Worm (Caenorhabditis elegans): Measurements from ENCODE around the gene Y57G11C.1131.

The Y57G11C.1131 gene

ce11 chrIV:14950468-14950867 is 17.7 kb downstream of the Y57G11C.1131 start, which contains the start of gene Y41E3.22:
Gene Y41E3.22 (plus strand): TSS chrIV:14950710.
- TF ChIP-seq hif-1 (tag; optimal IDR thresholded peaks at IDR 0.05): no peak
- TF ChIP-seq daf-16 (GFP tag; optimal IDR thresholded peaks at IDR 0.05): no peak
- no peak for TF ChIP-seq daf-16 (tag; optimal IDR thresholded peaks at IDR 0.05)
- TF ChIP-seq dmd-9 (GFP tag; IDR thresholded peaks at IDR 0.05): no peak
- TF ChIP-seq dve-1 (tag; optimal IDR thresholded peaks at IDR 0.05; ENCODE audit: insufficient read depth): no peak
- TF ChIP-seq unc-130 (GFP tag; optimal IDR thresholded peaks at IDR 0.05): no peak
- no peak for TF ChIP-seq mxl-3 (GFP tag; optimal IDR thresholded peaks at IDR 0.05)
- no peak for TF ChIP-seq F49E8.2 (tag; optimal IDR thresholded peaks at IDR 0.05; ENCODE audit: borderline replicate concordance)
- peak in 1 of 2 experiments; percentile 90 for TF ChIP-seq unc-62 (GFP tag; optimal IDR thresholded peaks at IDR 0.05 in 1 of 2)
- TF ChIP-seq unc-62 (tag; optimal IDR thresholded peaks at IDR 0.05): no peak
- TF ChIP-seq lin-1 (GFP tag; IDR thresholded peaks at IDR 0.05): no peak
- TF ChIP-seq aha-1 (tag): peak; percentile 69

- TF ChIP-seq nhr-77 (tag; optimal IDR thresholded peaks at IDR 0.05) (no peak), hif-1 (tag; optimal IDR thresholded peaks at IDR 0.05) (no peak), saeg-2 (GFP tag; IDR thresholded peaks at IDR 0.05) (no peak), lin-13 (GFP tag; optimal IDR thresholded peaks at IDR 0.05) (no peak), nhr-28 (tag; optimal IDR thresholded peaks at IDR 0.05) (no peak), snpc-1.2 (GFP tag; IDR thresholded peaks at IDR 0.05) (peak; percentile 79), madf-9 (GFP tag; conservative IDR thresholded peaks at IDR 0.05) (no peak), zip-11 (GFP tag; IDR thresholded peaks at IDR 0.05) (no peak), nhr-11 (tag; optimal IDR thresholded peaks at IDR 0.05) (no peak), lin-15B (tag; optimal IDR thresholded peaks at IDR 0.05) (no peak), nhr-102 (tag; optimal IDR thresholded peaks at IDR 0.05) (no peak), F49E8.2 (tag; optimal IDR thresholded peaks at IDR 0.05; ENCODE audit: borderline replicate concordance) (peak; percentile 64), snpc-4 (tag; optimal IDR thresholded peaks at IDR 0.05) (no peak), hmg-1.1 (GFP tag; IDR thresholded peaks at IDR 0.05) (no peak), Y48G9A.11 (GFP tag; IDR thresholded peaks at IDR 0.05) (0 out of 2 replicates have a peak, but pooled peaks have one; percentile 17), lin-29 (GFP tag; IDR thresholded peaks at IDR 0.05) (no peak), ztf-11 (tag; optimal IDR thresholded peaks at IDR 0.05) (no peak), F37D6.2 (tag; optimal IDR thresholded peaks at IDR 0.05) (no peak), F44E2.7 (GFP tag; IDR thresholded peaks at IDR 0.05) (no peak), daf-8 (GFP tag; IDR thresholded peaks at IDR 0.05) (no peak), T20F7.1 (GFP tag; optimal IDR thresholded peaks at IDR 0.05) (no peak), unc-62 (GFP tag; optimal IDR thresholded peaks at IDR 0.05 in 1 of 2) (no peak), unc-62 (tag; optimal IDR thresholded peaks at IDR 0.05) (no peak), F10B5.3 (tag; optimal IDR thresholded peaks at IDR 0.05) (no peak), lir-3 (tag; optimal IDR thresholded peaks at IDR 0.05) (no peak), pha-4 (GFP tag; IDR thresholded peaks at IDR 0.05) (0 out of 2 replicates have a peak, but pooled peaks have one; percentile 11), pha-4 (tag; optimal IDR thresholded peaks at IDR 0.05) (no peak), R02D3.7 (tag; optimal IDR thresholded peaks at IDR 0.05) (no peak), egl-43 (GFP tag; IDR thresholded peaks at IDR 0.05) (no peak), Y5F2A.4 (GFP tag; optimal IDR thresholded peaks at IDR 0.05) (no peak), gei-8 (GFP tag; optimal IDR thresholded peaks at IDR 0.05) (no peak), mdl-1 (tag; optimal IDR thresholded peaks at IDR 0.05) (no peak), tag-97 (GFP tag; IDR thresholded peaks at IDR 0.05) (no peak), T26A8.4 (GFP tag; IDR thresholded peaks at IDR 0.05) (no peak), F26F4.8 (GFP tag; conservative IDR thresholded peaks at IDR 0.05) (no peak), mes-2 (tag; optimal IDR thresholded peaks at IDR 0.05; ENCODE audit: poor library complexity, severe bottlenecking) (no peak), attf-4 (tag; optimal IDR thresholded peaks at IDR 0.05) (no peak), lin-38 (GFP tag; IDR thresholded peaks at IDR 0.05) (peak; percentile 52), lim-7 (GFP tag; IDR thresholded peaks at IDR 0.05) (no peak), unc-39 (tag; optimal IDR thresholded peaks at IDR 0.05) (no peak)
Measured at ce11 chrIV:14953802-14954201, 21.0 kb downstream of the Y57G11C.1131 start.

All from whole organism, L4 larva.